Worm (Caenorhabditis elegans): ENCODE results near the gene him-8.

DNA sequence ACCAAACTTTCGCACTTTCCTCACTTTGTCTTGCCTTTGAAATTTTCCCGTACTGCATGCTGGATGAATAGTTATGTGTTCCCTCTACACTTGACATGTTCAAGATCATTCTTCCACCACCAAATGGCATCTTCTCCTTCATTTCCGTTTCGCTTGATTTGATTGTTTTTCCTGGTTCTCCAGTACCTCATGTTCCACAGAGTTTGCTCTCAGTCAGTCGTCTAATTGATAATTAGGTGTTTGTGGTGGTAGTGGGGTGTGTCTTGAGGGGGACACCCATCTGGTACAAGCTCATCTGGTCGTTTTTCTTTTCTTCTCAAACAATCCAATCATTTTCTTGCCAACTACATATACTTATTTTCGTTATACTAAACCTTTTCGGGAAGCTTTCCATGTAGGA lies 9.3 kb downstream of the him-8 start:
- TF ChIP-seq W03F9.2 (tag; optimal IDR thresholded peaks at IDR 0.05), result no peak
- no peak for TF ChIP-seq dao-5 (tag; optimal IDR thresholded peaks at IDR 0.05)
- TF ChIP-seq him-1 (tag; optimal IDR thresholded peaks at IDR 0.05), result no peak

All from whole organism, L4/young adult.